Worm (Caenorhabditis elegans) whole organism, L4/young adult: Measurements from ENCODE around the gene F07C6.3.

ENCODE experiments used
- W03F9.2 ChIP-seq: fragments of 150-350 bp; optimal IDR thresholded peaks from 2 replicates; lab custom pipeline; 2014; ENCODE audit warnings: missing biosample characterization, missing genetic modification characterization
- dao-5 ChIP-seq: sonication (generic microtip); optimal IDR thresholded peaks from 2 replicates; lab custom pipeline; 2016; ENCODE audit warnings: missing genotype, missing genetic modification characterization, moderate library complexity, missing compliant biosample characterization
- him-1 ChIP-seq: sonication (generic microtip); optimal IDR thresholded peaks from 2 replicates; lab custom pipeline; 2016; ENCODE audit warnings: missing genotype, missing genetic modification reagents, missing genetic modification characterization, missing compliant biosample characterization

ce11 chrIV:12833698-12834416 is 44.8 kb downstream of the F07C6.3 start:
- no peak for TF ChIP-seq W03F9.2 (tag; lab: Kevin White, UChicago)
- TF ChIP-seq him-1 (tag; lab: Kevin White, UChicago): no peak
- no peak for TF ChIP-seq dao-5 (tag; lab: Kevin White, UChicago)
